Worm (Caenorhabditis elegans) whole organism, L4/young adult: ENCODE results near the gene ZK856.11.

Experiments used
- W03F9.2 ChIP-seq: fragments of 150-350 bp; optimal IDR thresholded peaks from 2 replicates; lab custom pipeline; 2014; ENCODE audit warnings: missing biosample characterization, missing genetic modification characterization
- dao-5 ChIP-seq: sonication (generic microtip); optimal IDR thresholded peaks from 2 replicates; lab custom pipeline; 2016; ENCODE audit warnings: missing genotype, missing genetic modification characterization, moderate library complexity, missing compliant biosample characterization
- him-1 ChIP-seq: sonication (generic microtip); optimal IDR thresholded peaks from 2 replicates; lab custom pipeline; 2016; ENCODE audit warnings: missing genotype, missing genetic modification reagents, missing genetic modification characterization, missing compliant biosample characterization

ZK856.11 gene

ce11 chrV:10238665-10239064 is 33.9 kb upstream of the ZK856.11 start, which contains the start of gene fubl-1:
fubl-1 (minus strand) TSS chrV:10238866.
- TF ChIP-seq dao-5: no peak
- TF ChIP-seq him-1: no peak
- TF ChIP-seq W03F9.2 (tag; lab: Kevin White, UChicago): no peak

DNA sequence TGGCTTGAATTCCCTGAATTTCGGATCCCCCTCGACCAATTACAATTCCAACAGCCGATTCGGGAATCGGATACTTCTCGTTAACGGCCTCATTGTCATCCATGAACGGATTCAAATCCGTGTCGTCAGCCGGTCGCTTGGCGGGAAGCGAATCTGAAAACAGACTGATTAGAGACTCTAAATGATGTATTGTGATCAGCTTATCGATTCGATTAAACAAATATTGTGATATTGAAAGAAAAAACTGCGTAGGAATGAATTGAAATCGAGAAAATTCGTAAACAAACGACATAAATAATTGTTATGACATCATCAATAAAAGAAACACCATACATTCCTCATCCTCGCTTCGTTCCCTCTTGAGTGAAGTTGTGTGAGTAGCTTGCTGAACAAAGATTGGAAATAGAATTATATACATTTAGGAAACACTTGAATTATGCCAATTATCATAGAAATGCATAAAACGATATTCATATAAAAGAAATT is 33.3 kb upstream of the ZK856.11 start:
- TF ChIP-seq him-1 (no peak), W03F9.2 (tag; lab: Kevin White, UChicago) (no peak), dao-5 (no peak)

DNA sequence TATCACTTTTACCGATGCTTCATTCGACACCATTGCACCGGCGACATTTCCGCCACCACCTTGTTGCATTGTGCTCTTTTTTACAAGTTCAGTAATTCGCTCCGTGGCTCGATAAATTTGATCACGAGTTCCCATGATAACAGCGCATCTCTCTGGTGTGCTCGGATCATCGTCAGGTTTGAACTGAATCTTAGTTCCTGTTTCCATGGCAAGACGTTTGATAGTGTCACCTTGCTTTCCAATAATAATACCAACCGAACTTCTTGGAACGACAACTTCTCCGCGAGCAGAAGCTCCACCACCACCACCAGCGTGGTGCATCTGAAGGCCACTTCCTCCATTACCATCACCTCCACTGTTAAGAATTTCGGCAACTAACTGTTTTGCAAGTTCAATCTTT is 32.4 kb upstream of the ZK856.11 start:
- TF ChIP-seq him-1: no peak

- no peak for TF ChIP-seq dao-5
- TF ChIP-seq him-1: no peak
- TF ChIP-seq W03F9.2 (tag; lab: Kevin White, UChicago): no peak
These were observed 28.6 kb upstream of the ZK856.11 start, which contains the start of gene str-182 for ce11 chrV:10233330-10233729. str-182 (minus strand) TSS chrV:10233430.

DNA sequence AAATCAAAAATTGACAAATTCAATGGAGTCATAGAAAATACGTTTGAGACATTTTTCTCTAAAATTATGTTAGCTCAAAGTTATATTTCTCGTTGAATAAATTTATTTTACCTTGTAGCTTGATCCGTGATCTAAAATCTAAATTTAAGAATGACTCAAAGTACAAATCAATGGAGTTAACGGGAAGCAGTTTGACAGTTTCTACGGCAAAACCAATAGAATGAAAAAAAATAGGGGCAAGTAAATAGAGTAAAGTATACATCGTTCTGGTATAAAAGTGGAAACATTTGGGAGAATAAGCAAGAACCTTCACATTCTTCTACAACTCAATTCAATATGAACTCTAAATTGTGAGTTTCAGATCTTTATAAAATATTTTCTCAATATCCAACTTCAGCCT is 26.2 kb upstream of the ZK856.11 start, which contains the start of gene fipr-6:
fipr-6 (plus strand) TSS at position 301 of the 400 bp plus-strand sequence.
- no peak for TF ChIP-seq dao-5
- TF ChIP-seq W03F9.2 (tag; lab: Kevin White, UChicago): no peak
- TF ChIP-seq him-1: no peak

DNA sequence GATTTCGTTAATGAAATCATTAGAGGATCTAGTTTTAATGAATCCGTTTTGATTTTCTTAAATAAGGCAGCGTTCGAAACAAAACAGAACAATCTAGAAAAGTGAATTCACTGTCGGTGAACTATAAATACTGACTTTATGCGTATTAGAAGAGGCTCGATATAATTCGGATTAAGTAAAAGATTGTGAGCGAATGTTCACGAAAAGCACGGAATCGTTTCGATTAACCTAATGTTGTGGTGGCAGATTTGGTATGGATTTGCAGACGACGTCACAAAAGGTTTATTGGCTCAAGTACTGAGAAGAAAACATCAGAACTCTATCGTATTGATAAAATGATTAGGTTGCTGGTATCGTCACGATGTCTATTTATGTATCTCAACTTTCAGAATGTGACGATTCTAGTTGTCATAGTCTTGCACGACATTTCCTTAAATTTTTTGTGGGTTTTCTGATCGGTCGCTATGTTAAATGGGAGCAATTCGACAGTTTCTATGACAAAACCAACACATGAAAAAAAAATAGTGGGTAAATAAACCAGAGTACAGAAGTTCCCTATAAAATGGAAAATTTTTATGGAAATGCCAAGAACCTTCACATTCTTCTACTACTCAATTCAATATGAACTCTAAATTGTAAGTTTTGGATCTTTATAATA is 24.6 kb upstream of the ZK856.11 start, which contains the start of the genes pyt-1 and fipr-7:
pyt-1 (minus strand) TSS at position 101 of the 658 bp plus-strand sequence.
fipr-7 (plus strand) TSS at position 608 of the 658 bp plus-strand sequence.
- TF ChIP-seq W03F9.2 (tag; lab: Kevin White, UChicago): no peak
- no peak for TF ChIP-seq dao-5
- no peak for TF ChIP-seq him-1

DNA sequence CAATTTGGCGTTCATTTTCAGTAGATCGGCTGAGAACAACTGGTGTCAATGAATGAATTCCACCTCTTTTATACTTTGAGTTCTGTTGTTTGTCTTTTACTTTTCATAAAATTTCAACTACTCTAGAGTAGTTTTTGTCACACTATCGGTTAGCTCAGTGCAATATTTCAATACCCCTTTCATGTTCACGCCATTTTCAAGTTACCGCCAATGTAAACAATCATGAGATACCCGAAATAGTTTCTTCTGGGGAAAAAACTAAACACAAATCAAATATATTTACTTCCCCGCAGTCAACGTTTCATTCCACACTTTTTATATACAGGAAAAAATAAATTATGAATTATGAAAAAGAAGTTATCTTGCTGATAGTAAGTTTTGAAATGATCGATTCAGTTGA is 23.6 kb upstream of the ZK856.11 start, which contains the start of gene fipr-4:
fipr-4 (minus strand) TSS at position 101 of the 400 bp plus-strand sequence.
- TF ChIP-seq W03F9.2 (tag; lab: Kevin White, UChicago) (no peak), dao-5 (no peak), him-1 (no peak)

- TF ChIP-seq W03F9.2 (tag; lab: Kevin White, UChicago) (no peak), him-1 (no peak)
These were observed 22.6 kb upstream of the ZK856.11 start, which contains the start of gene ttr-19 for ce11 chrV:10227333-10227732. ttr-19 (minus strand) TSS chrV:10227433.

DNA sequence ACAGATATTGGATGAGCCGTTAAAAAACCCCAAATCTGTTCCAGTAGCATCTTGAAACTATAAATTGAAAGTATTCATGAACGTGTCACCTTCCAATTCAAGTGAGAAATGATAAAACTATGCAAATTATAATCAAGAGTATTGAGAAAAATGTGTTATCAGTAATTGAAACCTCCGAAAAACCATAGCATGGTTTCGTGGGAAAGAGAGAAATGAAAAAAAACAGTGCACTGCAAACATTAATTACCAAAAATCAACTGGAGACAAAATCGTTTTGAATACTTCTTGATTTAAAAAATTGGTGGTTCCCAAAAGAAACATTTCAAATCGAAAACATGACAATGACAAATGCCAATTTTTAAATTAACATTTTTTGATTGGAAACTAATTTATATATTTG is 20.9 kb upstream of the ZK856.11 start, which contains the start of gene daf-36:
daf-36 (minus strand) TSS at position 101 of the 400 bp plus-strand sequence.
- TF ChIP-seq dao-5 (no peak), W03F9.2 (tag; lab: Kevin White, UChicago) (no peak), him-1 (no peak)

DNA sequence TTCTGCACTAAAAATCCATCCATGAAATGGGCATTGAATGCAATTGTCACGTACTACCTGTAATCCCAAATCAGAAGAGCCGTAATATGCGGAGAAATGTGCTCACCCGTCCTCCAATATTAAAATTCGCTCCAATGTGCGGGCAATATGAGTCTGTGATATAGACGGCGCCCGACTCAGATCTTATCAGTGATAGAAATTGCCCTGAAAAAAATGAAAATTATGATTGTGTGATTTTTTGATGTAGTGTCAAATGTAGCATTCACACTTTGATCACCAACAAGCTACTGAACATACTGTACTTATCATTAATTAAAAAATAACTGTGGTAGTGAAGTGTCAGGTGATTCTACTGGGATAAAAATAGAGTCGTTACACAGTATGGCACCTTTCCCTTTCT is 19.9 kb upstream of the ZK856.11 start:
- TF ChIP-seq dao-5 (no peak), W03F9.2 (tag; lab: Kevin White, UChicago) (no peak), him-1 (no peak)

DNA sequence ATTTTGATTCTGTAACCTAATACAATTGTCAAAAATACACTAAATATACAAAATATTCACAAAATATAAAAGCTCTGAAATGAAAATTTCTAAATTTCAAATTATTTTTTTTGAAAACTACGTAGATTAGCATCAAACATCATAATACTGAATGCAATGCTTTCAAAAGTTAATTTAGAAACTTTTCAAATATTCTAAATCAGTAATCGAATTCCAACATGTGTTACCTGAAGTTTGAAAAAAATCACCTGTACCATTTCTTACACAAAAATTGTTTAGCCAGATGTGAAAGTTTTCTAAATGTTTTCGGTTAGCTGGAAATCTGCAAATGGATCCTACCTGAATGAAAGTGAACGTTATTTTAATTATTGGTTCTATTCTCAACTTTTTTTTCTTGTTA is 17.3 kb upstream of the ZK856.11 start, which contains the start of gene C12D8.20:
C12D8.20 (plus strand) TSS at position 301 of the 400 bp plus-strand sequence.
- TF ChIP-seq him-1 (no peak), W03F9.2 (tag; lab: Kevin White, UChicago) (no peak), dao-5 (no peak)

- TF ChIP-seq dao-5 (no peak), him-1 (no peak), W03F9.2 (tag; lab: Kevin White, UChicago) (no peak)
These were observed 16.6 kb upstream of the ZK856.11 start, which contains the start of the genes fipr-5 and fipr-9 for ce11 chrV:10221317-10221716. fipr-5 (minus strand) TSS chrV:10221417. fipr-9 (plus strand) TSS chrV:10221662.

DNA sequence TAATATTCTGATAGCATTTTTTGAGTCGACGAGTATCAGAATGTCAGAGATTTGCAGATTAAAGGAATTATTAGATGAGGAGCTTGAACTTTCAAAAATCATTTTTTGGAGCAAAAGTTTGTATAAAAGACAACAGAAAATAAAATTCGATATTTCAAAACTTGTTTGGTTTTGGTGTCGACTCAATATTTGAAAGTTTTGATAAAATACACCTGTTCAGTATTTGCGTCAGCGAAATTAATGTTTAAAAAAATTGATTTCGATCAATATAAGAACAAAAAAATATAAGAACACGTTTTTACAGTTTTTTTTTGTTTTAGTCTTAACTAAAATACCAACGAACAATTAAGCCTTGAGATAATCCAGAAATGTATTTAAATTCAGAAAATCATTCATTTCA is 15.9 kb upstream of the ZK856.11 start, which contains the start of gene C12D8.13:
C12D8.13 (minus strand) TSS at position 101 of the 400 bp plus-strand sequence.
- TF ChIP-seq dao-5 (no peak), him-1 (no peak), W03F9.2 (tag; lab: Kevin White, UChicago) (no peak)

DNA sequence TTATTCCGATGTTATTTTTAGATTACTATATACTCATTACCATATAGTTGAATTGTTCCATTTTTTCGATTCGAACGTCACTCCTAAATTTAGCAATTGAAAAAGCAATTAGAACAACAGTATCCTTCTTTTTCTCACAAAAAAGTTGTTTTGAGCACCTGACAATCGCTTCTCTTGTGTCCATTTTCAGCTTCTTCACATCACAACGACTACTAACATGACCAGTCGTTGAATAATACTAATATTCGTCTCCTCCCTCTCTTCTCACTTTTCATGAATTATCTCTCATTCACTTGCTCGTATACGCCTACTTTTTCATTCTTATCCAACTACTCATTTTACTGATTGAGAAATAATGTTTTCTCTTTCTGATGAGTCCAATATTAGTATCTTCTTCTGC is 12.0 kb upstream of the ZK856.11 start, which contains the start of gene ZK856.14:
ZK856.14 (plus strand) TSS at position 301 of the 400 bp plus-strand sequence.
- no peak for TF ChIP-seq dao-5
- TF ChIP-seq W03F9.2 (tag; lab: Kevin White, UChicago): no peak
- TF ChIP-seq him-1: no peak

DNA sequence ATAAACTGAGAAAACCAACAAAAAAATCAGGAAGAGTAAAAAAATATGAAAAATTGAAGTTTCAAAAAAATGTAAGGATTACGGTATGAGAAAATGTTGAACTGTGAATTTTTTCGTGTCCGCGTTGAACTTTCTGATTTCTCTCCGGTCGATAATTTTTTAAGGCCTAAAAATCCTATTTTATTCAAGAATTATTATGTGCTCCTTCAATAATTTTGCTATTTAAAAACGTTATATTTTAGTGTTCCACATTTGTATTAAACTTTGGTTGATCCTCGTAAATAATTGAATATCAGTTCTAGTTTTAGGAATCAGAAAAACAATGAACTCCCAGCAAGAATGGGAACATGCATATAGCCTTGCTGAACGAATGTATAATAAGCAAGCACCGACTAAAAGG is 7.9 kb upstream of the ZK856.11 start, which contains the start of gene hpo-40:
hpo-40 (plus strand) TSS at position 301 of the 400 bp plus-strand sequence.
- TF ChIP-seq W03F9.2 (tag; lab: Kevin White, UChicago) (no peak), him-1 (no peak), dao-5 (no peak)
